Worm (Caenorhabditis elegans): ENCODE results near the gene T13C2.2.

DNA sequence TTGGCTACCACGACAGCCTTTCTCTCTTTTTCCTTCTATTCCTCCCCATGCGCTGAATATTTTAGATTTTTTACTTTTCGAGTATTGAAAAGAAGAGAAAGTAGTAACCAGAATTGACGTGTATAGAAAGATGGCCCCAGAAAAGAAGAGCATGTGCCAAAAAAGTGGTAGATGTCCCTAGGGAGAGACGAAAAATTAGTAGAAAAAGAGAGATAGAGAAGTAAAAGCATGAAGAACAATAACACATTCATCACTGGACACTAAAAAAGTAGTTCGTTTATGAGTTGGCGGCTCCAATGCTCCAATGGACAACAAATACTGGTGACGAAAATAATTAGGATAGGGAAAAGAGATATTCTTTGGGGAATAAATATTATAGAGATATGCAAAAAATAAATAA is 20.5 kb downstream of the T13C2.2 start:
- TF ChIP-seq lin-39 (tag; optimal IDR thresholded peaks at IDR 0.05) (no peak), zfp-2 (tag; optimal IDR thresholded peaks at IDR 0.05) (no peak), lir-3 (tag; optimal IDR thresholded peaks at IDR 0.05) (no peak)
